Worm (Caenorhabditis elegans): Measurements from ENCODE around the gene C14E2.1.

DNA sequence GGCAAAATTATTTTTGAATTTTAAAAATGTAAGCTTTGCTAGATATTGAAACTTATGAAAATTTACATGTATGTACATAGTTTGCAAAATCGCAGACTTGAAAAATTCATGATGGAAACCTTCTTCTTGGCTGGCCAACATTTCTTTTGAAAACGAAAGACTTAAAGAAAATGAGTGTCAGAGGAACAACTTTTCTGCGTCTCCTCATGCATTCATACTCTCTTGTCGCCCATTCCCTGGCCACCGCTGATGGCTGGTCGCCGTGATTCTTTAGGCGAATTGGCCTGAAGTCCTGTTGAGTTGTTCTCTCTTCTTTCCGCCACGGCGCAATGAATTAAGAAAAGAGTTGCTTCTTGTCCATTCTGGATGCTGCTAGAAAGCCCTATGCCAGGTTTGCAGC lies 30.2 kb upstream of the C14E2.1 start:
- no peak for TF ChIP-seq elt-1 (tag; optimal IDR thresholded peaks at IDR 0.05; ENCODE audit: borderline replicate concordance, insufficient read depth)
- no peak for TF ChIP-seq snpc-4 (tag; optimal IDR thresholded peaks at IDR 0.05)
